Fruit fly (Drosophila melanogaster) whole organism, embryonic: Measurements from ENCODE around the gene CG15529.

Experiments used
- Antp ChIP-seq: fragments of 200-800 bp; sonication (Bioruptor generic); optimal IDR thresholded peaks from 3 replicates; lab custom pipeline; 2016; ENCODE audit warnings: missing biosample characterization, missing genetic modification characterization
- B-H2 ChIP-seq: fragments of 200-800 bp; sonication (Bioruptor generic); optimal IDR thresholded peaks from 2 replicates; lab custom pipeline; 2018; ENCODE audit warnings: missing biosample characterization, mild to moderate bottlenecking, missing genetic modification characterization
- Bgb ChIP-seq: fragments of 200-800 bp; sonication (Bioruptor generic); IDR thresholded peaks from 2 replicates; pipeline ENCODE4 v1.3.6; 2022; ENCODE audit warnings: missing biosample characterization, missing genetic modification characterization; ENCODE audit not compliant: partially characterized antibody
- Bteb2 ChIP-seq: fragments of 200-800 bp; sonication (Bioruptor generic); optimal IDR thresholded peaks from 2 replicates; lab custom pipeline; 2016; ENCODE audit warnings: missing biosample characterization, missing genetic modification characterization
- CG10209 ChIP-seq: fragments of 200-800 bp; sonication (Bioruptor generic); optimal IDR thresholded peaks from 3 replicates; lab custom pipeline; 2017; ENCODE audit warnings: missing biosample characterization, mild to moderate bottlenecking, missing genetic modification characterization, missing genetic modification reagents
- CG10321 ChIP-seq: fragments of 200-800 bp; sonication (Bioruptor generic); IDR thresholded peaks from 2 replicates; pipeline ENCODE4 v1.3.6; 2022; ENCODE audit warnings: missing biosample characterization, missing genetic modification characterization
- CG11398 ChIP-seq: fragments of 200-800 bp; sonication (Bioruptor generic); optimal IDR thresholded peaks from 2 replicates; lab custom pipeline; 2016; ENCODE audit warnings: missing biosample characterization, missing genetic modification characterization
- CG12219 ChIP-seq: fragments of 200-800 bp; sonication (Bioruptor generic); optimal IDR thresholded peaks from 3 replicates; lab custom pipeline; 2018; ENCODE audit warnings: missing biosample characterization, mild to moderate bottlenecking, missing genetic modification characterization
- CG12659 ChIP-seq: fragments of 200-800 bp; sonication (Bioruptor generic); optimal IDR thresholded peaks from 3 replicates; lab custom pipeline; 2017; ENCODE audit warnings: mild to moderate bottlenecking, missing biosample characterization, missing genetic modification reagents, missing genetic modification characterization
- CG13424 ChIP-seq: fragments of 200-800 bp; sonication (Bioruptor generic); optimal IDR thresholded peaks from 2 replicates; lab custom pipeline; 2019; ENCODE audit warnings: missing biosample characterization, mild to moderate bottlenecking, missing genetic modification characterization, moderate library complexity
- CG14014 ChIP-seq: fragments of 200-800 bp; sonication (Bioruptor generic); IDR thresholded peaks from 2 replicates; pipeline ENCODE4 v1.3.6; 2022; ENCODE audit warnings: missing biosample characterization, missing genetic modification characterization
- CG14860 ChIP-seq: fragments of 200-800 bp; sonication (Bioruptor generic); IDR thresholded peaks from 3 replicates; pipeline ENCODE4 v1.3.6; 2022; ENCODE audit warnings: missing biosample characterization, missing genetic modification characterization; ENCODE audit not compliant: partially characterized antibody
- CG17568 ChIP-seq: fragments of 200-800 bp; sonication (Bioruptor generic); optimal IDR thresholded peaks from 2 replicates; lab custom pipeline; 2018; ENCODE audit warnings: missing biosample characterization, mild to moderate bottlenecking, missing genetic modification characterization, moderate library complexity
- CG17612 ChIP-seq: fragments of 200-800 bp; sonication (Bioruptor generic); IDR thresholded peaks from 2 replicates; pipeline ENCODE4 v1.3.6; 2022; ENCODE audit warnings: missing biosample characterization, missing genetic modification characterization
- CG18262 ChIP-seq: fragments of 200-800 bp; optimal IDR thresholded peaks from 3 replicates; lab custom pipeline; 2019; ENCODE audit warnings: missing biosample characterization, mild to moderate bottlenecking, missing genetic modification characterization, moderate library complexity
- CG31388 ChIP-seq: fragments of 200-800 bp; sonication (Bioruptor generic); optimal IDR thresholded peaks from 2 replicates; lab custom pipeline; 2016; ENCODE audit warnings: missing biosample characterization, missing genetic modification characterization
- CG34376 ChIP-seq: fragments of 200-800 bp; sonication (Bioruptor generic); optimal IDR thresholded peaks from 2 replicates; lab custom pipeline; 2018; ENCODE audit warnings: missing biosample characterization, mild to moderate bottlenecking, missing genetic modification characterization
- CG4424 ChIP-seq: fragments of 200-800 bp; sonication (Bioruptor generic); optimal IDR thresholded peaks from 3 replicates; lab custom pipeline; 2016; ENCODE audit warnings: missing biosample characterization, missing genetic modification characterization
- CG6689 ChIP-seq: fragments of 200-800 bp; sonication (Bioruptor generic); IDR thresholded peaks from 2 replicates; pipeline ENCODE4 v1.3.6; 2022; ENCODE audit warnings: missing biosample characterization, missing genetic modification characterization
- CG9876 ChIP-seq: fragments of 200-800 bp; sonication (Bioruptor generic); optimal IDR thresholded peaks from 2 replicates; lab custom pipeline; 2016; ENCODE audit warnings: missing biosample characterization, missing genetic modification characterization
- Dip2 ChIP-seq: fragments of 200-800 bp; sonication (Bioruptor generic); IDR thresholded peaks from 2 replicates; pipeline ENCODE4 v1.3.6; 2022; ENCODE audit warnings: missing biosample characterization, missing genetic modification characterization
- Dip3 ChIP-seq: fragments of 200-800 bp; sonication (Bioruptor generic); optimal IDR thresholded peaks from 3 replicates; lab custom pipeline; 2016; ENCODE audit warnings: missing biosample characterization, missing genetic modification characterization
- HLH4C ChIP-seq: fragments of 200-800 bp; sonication (Bioruptor generic); IDR thresholded peaks from 3 replicates; pipeline ENCODE4 v1.3.6; 2022; ENCODE audit warnings: missing biosample characterization, missing genetic modification characterization; ENCODE audit not compliant: partially characterized antibody
- Hr3 ChIP-seq: fragments of 200-800 bp; sonication (Bioruptor generic); optimal IDR thresholded peaks from 3 replicates; lab custom pipeline; 2016; ENCODE audit warnings: missing biosample characterization, missing genetic modification characterization
- Hr39 ChIP-seq: fragments of >200 bp; optimal IDR thresholded peaks from 2 replicates; lab custom pipeline; 2017
- NFAT ChIP-seq: fragments of 200-800 bp; sonication (Bioruptor generic); IDR thresholded peaks from 2 replicates; pipeline ENCODE4 v1.3.6; 2022; ENCODE audit warnings: missing biosample characterization, missing genetic modification characterization
- NfI ChIP-seq: fragments of 200-800 bp; sonication (Bioruptor generic); optimal IDR thresholded peaks from 3 replicates; lab custom pipeline; 2018; ENCODE audit warnings: missing biosample characterization, mild to moderate bottlenecking, missing genetic modification characterization, moderate library complexity
- Rx ChIP-seq: fragments of 200-800 bp; sonication (Bioruptor generic); IDR thresholded peaks from 2 replicates; pipeline ENCODE4 v1.3.6; 2022; ENCODE audit warnings: missing biosample characterization, missing genetic modification characterization
- Sox102F ChIP-seq: fragments of 200-800 bp; sonication (Bioruptor generic); optimal IDR thresholded peaks from 2 replicates; lab custom pipeline; 2018; ENCODE audit warnings: missing biosample characterization, mild to moderate bottlenecking, missing genetic modification characterization, moderate library complexity
- ab ChIP-seq: fragments of 200-800 bp; sonication (Bioruptor generic); optimal IDR thresholded peaks from 2 replicates; lab custom pipeline; 2016; ENCODE audit warnings: missing biosample characterization, missing genetic modification characterization
- aop ChIP-seq: fragments of 200-800 bp; sonication (Bioruptor generic); IDR thresholded peaks from 2 replicates; pipeline ENCODE4 v1.3.6; 2022; ENCODE audit warnings: missing biosample characterization, missing genetic modification characterization
- ase ChIP-seq: fragments of 200-800 bp; sonication (Bioruptor generic); IDR thresholded peaks from 3 replicates; pipeline ENCODE4 v1.3.6; 2022; ENCODE audit warnings: missing biosample characterization, missing genetic modification characterization
- bsh ChIP-seq, 2 experiments: fragments of 200-800 bp; sonication (Bioruptor generic); optimal IDR thresholded peaks; 2 replicates each; lab custom pipeline; 2017 to 2018; ENCODE audit warnings: mild to moderate bottlenecking in 2 of 2, missing biosample characterization in 2 of 2, missing genetic modification characterization in 2 of 2, moderate library complexity in 1 of 2
- cad ChIP-seq: fragments of >200 bp; optimal IDR thresholded peaks from 2 replicates; lab custom pipeline; 2017; ENCODE audit warnings: missing biosample characterization, missing genetic modification characterization
- chinmo ChIP-seq: fragments of 200-800 bp; sonication (Bioruptor generic); IDR thresholded peaks from 4 replicates; pipeline ENCODE4 v1.3.6; 2022; ENCODE audit warnings: missing biosample characterization, missing genetic modification characterization; ENCODE audit not compliant: partially characterized antibody
- en ChIP-seq: fragments of 200-800 bp; sonication (Bioruptor generic); optimal IDR thresholded peaks from 2 replicates; lab custom pipeline; 2016; ENCODE audit warnings: missing biosample characterization, missing genetic modification characterization
- fd96Cb ChIP-seq: fragments of 200-800 bp; sonication (Bioruptor generic); optimal IDR thresholded peaks from 2 replicates; lab custom pipeline; 2018; ENCODE audit warnings: missing biosample characterization, mild to moderate bottlenecking, missing genetic modification characterization, moderate library complexity
- ham ChIP-seq: fragments of 200-800 bp; sonication (Bioruptor generic); IDR thresholded peaks from 2 replicates; pipeline ENCODE4 v1.3.6; 2022; ENCODE audit warnings: missing biosample characterization, missing genetic modification characterization
- hbn ChIP-seq: fragments of 200-800 bp; sonication (Bioruptor generic); IDR thresholded peaks from 2 replicates; pipeline ENCODE4 v1.3.6; 2022; ENCODE audit warnings: missing biosample characterization, missing genetic modification characterization; ENCODE audit not compliant: partially characterized antibody
- hkb ChIP-seq, 2 experiments: fragments of 200-800 bp in 1 of 2; fragments of >200 bp in 1 of 2; sonication (Bioruptor generic) in 1 of 2; IDR thresholded peaks in 1 of 2; optimal IDR thresholded peaks in 1 of 2; 2 replicates each; pipeline versions ENCODE4 v1.3.6 to Lab custom; 2017 to 2022; ENCODE audit warnings: missing biosample characterization in 1 of 2, missing genetic modification characterization in 1 of 2
- inv ChIP-seq: fragments of 200-800 bp; sonication (Bioruptor generic); IDR thresholded peaks from 2 replicates; pipeline ENCODE4 v1.3.6; 2022; ENCODE audit warnings: missing biosample characterization, missing genetic modification characterization; ENCODE audit not compliant: partially characterized antibody
- kah ChIP-seq: fragments of 200-800 bp; sonication (Bioruptor generic); optimal IDR thresholded peaks from 2 replicates; lab custom pipeline; 2018; ENCODE audit warnings: missing biosample characterization, mild to moderate bottlenecking, missing genetic modification characterization
- knrl ChIP-seq: fragments of 200-800 bp; sonication (Bioruptor generic); IDR thresholded peaks from 3 replicates; pipeline ENCODE4 v1.3.6; 2022; ENCODE audit warnings: missing biosample characterization, missing genetic modification characterization; ENCODE audit not compliant: partially characterized antibody
- mam ChIP-seq: fragments of 200-800 bp; sonication (Bioruptor generic); optimal IDR thresholded peaks from 3 replicates; lab custom pipeline; 2016; ENCODE audit warnings: missing biosample characterization, missing genetic modification characterization
- onecut ChIP-seq: fragments of 200-800 bp; sonication (Bioruptor generic); IDR thresholded peaks from 2 replicates; pipeline ENCODE4 v1.3.6; 2022; ENCODE audit warnings: missing biosample characterization, missing genetic modification characterization
- sob ChIP-seq: fragments of 200-800 bp; sonication (Bioruptor generic); IDR thresholded peaks from 2 replicates; pipeline ENCODE4 v1.3.6; 2022; ENCODE audit warnings: missing biosample characterization, missing genetic modification characterization
- tin ChIP-seq: fragments of 200-800 bp; sonication (Bioruptor generic); optimal IDR thresholded peaks from 3 replicates; lab custom pipeline; 2016; ENCODE audit warnings: missing biosample characterization, missing genetic modification characterization
- twi ChIP-seq: fragments of 200-800 bp; optimal IDR thresholded peaks from 2 replicates; lab custom pipeline; 2019; ENCODE audit warnings: missing biosample characterization, mild to moderate bottlenecking, missing genetic modification characterization, moderate library complexity
- z ChIP-seq: fragments of 200-800 bp; sonication (Bioruptor generic); IDR thresholded peaks from 3 replicates; pipeline ENCODE4 v1.3.6; 2022; ENCODE audit warnings: missing biosample characterization, missing genetic modification characterization
- zen ChIP-seq: fragments of 200-800 bp; sonication (Bioruptor generic); optimal IDR thresholded peaks from 3 replicates; lab custom pipeline; 2018; ENCODE audit warnings: missing biosample characterization, mild to moderate bottlenecking, missing genetic modification characterization, moderate library complexity

The CG15529 gene

DNA sequence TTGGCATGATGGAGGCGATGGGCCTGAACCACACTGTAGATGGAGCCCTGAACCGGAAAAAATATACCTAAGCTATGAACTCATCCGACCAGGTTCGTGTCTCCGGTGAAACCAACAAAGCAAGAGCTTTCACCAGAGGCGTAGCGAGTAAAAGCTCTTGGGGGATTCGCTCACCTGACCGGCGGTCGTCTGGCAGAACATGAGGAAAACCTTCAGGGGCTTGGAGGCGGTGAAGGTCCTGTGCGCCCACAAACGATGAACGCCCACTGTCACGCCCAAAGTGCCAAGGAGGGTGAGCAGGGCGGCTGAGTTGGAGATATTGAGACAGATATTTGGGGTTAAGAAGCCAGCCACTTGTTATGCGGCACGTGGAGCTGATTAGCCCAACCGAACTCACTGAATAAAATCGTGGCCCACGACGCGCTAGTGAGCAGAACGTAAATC, 43.8 kb downstream of the CG15529 start (continued):
- peak; percentile 42 for TF ChIP-seq B-H2 (GFP tag; lab: Kevin White, UChicago)
- no peak for TF ChIP-seq mam (GFP tag; lab: Kevin White, UChicago)
- no peak for TF ChIP-seq ham (GFP tag; lab: Robert Waterston, UW)
- no peak for TF ChIP-seq cad (GFP tag; lab: Kevin White, UChicago)
- TF ChIP-seq CG18262 (tag; lab: Kevin White, UChicago): peak; percentile 20
- no peak for TF ChIP-seq ab (GFP tag; lab: Kevin White, UChicago)
- TF ChIP-seq CG10209 (GFP tag; lab: Kevin White, UChicago): no peak
- TF ChIP-seq sob (GFP tag; lab: Robert Waterston, UW): peak; percentile 68
- peak; percentile 35; the same call in 1 of the 2 replicates for TF ChIP-seq Bgb (GFP tag; lab: Robert Waterston, UW)
- TF ChIP-seq CG6689 (GFP tag; lab: Robert Waterston, UW): no peak
- TF ChIP-seq CG12219 (GFP tag; lab: Kevin White, UChicago): peak; percentile 17
- no peak for TF ChIP-seq knrl
- TF ChIP-seq CG10321: no peak
- TF ChIP-seq CG31388 (GFP tag; lab: Kevin White, UChicago): no peak
- no peak for TF ChIP-seq CG14860 (GFP tag; lab: Robert Waterston, UW)
- TF ChIP-seq CG9876: peak; percentile 4
- no peak for TF ChIP-seq zen (tag; lab: Kevin White, UChicago)
- TF ChIP-seq fd96Cb (tag; lab: Kevin White, UChicago): no peak
- no peak for TF ChIP-seq HLH4C (GFP tag; lab: Robert Waterston, UW)
- TF ChIP-seq en (GFP tag; lab: Kevin White, UChicago): no peak
- TF ChIP-seq Antp (GFP tag; lab: Kevin White, UChicago): peak; percentile 47
- no peak for TF ChIP-seq CG17568 (GFP tag; lab: Kevin White, UChicago)
- peak; percentile 14 for TF ChIP-seq Dip3 (GFP tag; lab: Kevin White, UChicago)
- no peak for TF ChIP-seq twi (tag; lab: Kevin White, UChicago)
- TF ChIP-seq CG12659 (GFP tag; lab: Kevin White, UChicago): peak; percentile 47
- TF ChIP-seq NFAT (GFP tag; lab: Robert Waterston, UW): peak; percentile 74
- peak; percentile 67 for TF ChIP-seq kah
- TF ChIP-seq CG34376 (GFP tag; lab: Kevin White, UChicago): peak; percentile 31
- no peak for TF ChIP-seq Sox102F (GFP tag; lab: Kevin White, UChicago)
- peak; percentile 42 for TF ChIP-seq tin (GFP tag; lab: Kevin White, UChicago)
- no peak for TF ChIP-seq Hr3
- TF ChIP-seq Dip2 (GFP tag; lab: Robert Waterston, UW): no peak
- TF ChIP-seq CG17612 (GFP tag; lab: Robert Waterston, UW): peak; percentile 35; the same call in 1 of the 2 replicates
- TF ChIP-seq inv (GFP tag; lab: Robert Waterston, UW): no peak
- TF ChIP-seq CG11398 (GFP tag; lab: Kevin White, UChicago): peak; percentile 16
- TF ChIP-seq Hr39 (lab: Kevin White, UChicago): no peak
- TF ChIP-seq NfI (GFP tag; lab: Kevin White, UChicago): peak; percentile 16
- TF ChIP-seq onecut (GFP tag; lab: Robert Waterston, UW): no peak
- no peak for TF ChIP-seq aop (GFP tag; lab: Robert Waterston, UW)
- TF ChIP-seq Bteb2 (GFP tag; lab: Kevin White, UChicago): peak; percentile 50
- peak; percentile 53 for TF ChIP-seq CG13424 (tag; lab: Kevin White, UChicago)
- TF ChIP-seq z (GFP tag; lab: Robert Waterston, UW): no peak
- TF ChIP-seq ase (GFP tag; lab: Robert Waterston, UW): peak; percentile 43; the same call in 1 of the 3 replicates
- TF ChIP-seq hbn: no peak
- TF ChIP-seq Rx (GFP tag; lab: Robert Waterston, UW): 0 out of 2 replicates have a peak, but pooled peaks have one; percentile 16
- TF ChIP-seq CG4424: peak; percentile 47
- peak; percentile 31; the same call in 1 of the 4 replicates for TF ChIP-seq chinmo (GFP tag; lab: Robert Waterston, UW)
- TF ChIP-seq CG14014 (GFP tag; lab: Robert Waterston, UW): no peak
- TF ChIP-seq bsh (GFP tag; optimal IDR thresholded peaks at IDR 0.05; lab: Kevin White, UChicago): peak in 1 of 2 experiments; percentile 15
- TF ChIP-seq hkb (optimal IDR thresholded peaks at IDR 0.05; lab: Kevin White, UChicago): no peak
- TF ChIP-seq hkb (GFP tag; IDR thresholded peaks at IDR 0.05; lab: Robert Waterston, UW): peak; percentile 33; the same call in 1 of the 2 replicates
